Fruit fly (Drosophila melanogaster) whole organism, prepupa: ENCODE measurements around the gene trus.

Experiments
- Blimp-1 ChIP-seq: fragments of 200-800 bp; sonication (Bioruptor generic); optimal IDR thresholded peaks from 3 replicates; lab custom pipeline; 2017; ENCODE audit warnings: missing biosample characterization, missing genetic modification characterization, mild to moderate bottlenecking, moderate library complexity, missing genetic modification reagents
- CG10631 ChIP-seq: fragments of 200-800 bp; sonication (Bioruptor generic); optimal IDR thresholded peaks from 2 replicates; lab custom pipeline; 2016; ENCODE audit warnings: missing biosample characterization, missing genetic modification characterization
- CG10669 ChIP-seq: fragments of 200-800 bp; sonication (Bioruptor generic); optimal IDR thresholded peaks from 3 replicates; lab custom pipeline; 2018; ENCODE audit warnings: missing biosample characterization, mild to moderate bottlenecking, missing genetic modification characterization, moderate library complexity
- CG11294 ChIP-seq: fragments of 200-800 bp; sonication (Bioruptor generic); IDR thresholded peaks from 2 replicates; pipeline ENCODE4 v1.3.6; 2022; ENCODE audit warnings: missing biosample characterization, missing genetic modification characterization
- CG11762 ChIP-seq: fragments of 200-800 bp; sonication (Bioruptor generic); optimal IDR thresholded peaks from 3 replicates; lab custom pipeline; 2016; ENCODE audit warnings: missing biosample characterization, missing genetic modification characterization; ENCODE audit not compliant: insufficient read depth
- CG11902 ChIP-seq: fragments of 200-800 bp; sonication (Bioruptor generic); optimal IDR thresholded peaks from 3 replicates; lab custom pipeline; 2016; ENCODE audit warnings: missing biosample characterization, missing genetic modification characterization
- CG15336 ChIP-seq: fragments of 200-800 bp; sonication (Bioruptor generic); IDR thresholded peaks from 2 replicates; pipeline ENCODE4 v1.3.6; 2022; ENCODE audit warnings: missing biosample characterization, missing genetic modification characterization
- CG1621 ChIP-seq: fragments of 200-800 bp; sonication (Bioruptor generic); optimal IDR thresholded peaks from 3 replicates; lab custom pipeline; 2018; ENCODE audit warnings: missing biosample characterization, mild to moderate bottlenecking, missing genetic modification characterization
- CG3032 ChIP-seq: fragments of 200-800 bp; optimal IDR thresholded peaks from 2 replicates; lab custom pipeline; 2019; ENCODE audit warnings: missing biosample characterization, mild to moderate bottlenecking, missing genetic modification characterization, moderate library complexity
- CG32006 ChIP-seq: fragments of 200-800 bp; sonication (Bioruptor generic); optimal IDR thresholded peaks from 3 replicates; lab custom pipeline; 2017; ENCODE audit warnings: missing biosample characterization, mild to moderate bottlenecking, missing genetic modification characterization
- CG34406 ChIP-seq: fragments of 200-800 bp; sonication (Bioruptor generic); optimal IDR thresholded peaks from 3 replicates; lab custom pipeline; 2016; ENCODE audit warnings: missing biosample characterization, missing genetic modification characterization
- CG3919 ChIP-seq: fragments of 200-800 bp; sonication (Bioruptor generic); optimal IDR thresholded peaks from 3 replicates; lab custom pipeline; 2016; ENCODE audit warnings: missing biosample characterization, missing genetic modification characterization
- CG4318 ChIP-seq: fragments of 200-800 bp; sonication (Bioruptor generic); optimal IDR thresholded peaks from 3 replicates; lab custom pipeline; 2017; ENCODE audit warnings: missing biosample characterization, mild to moderate bottlenecking, missing genetic modification characterization
- CG6163 ChIP-seq: fragments of 200-800 bp; sonication (Bioruptor generic); IDR thresholded peaks from 3 replicates; pipeline ENCODE4 v1.3.6; 2022; ENCODE audit warnings: missing biosample characterization, missing genetic modification characterization
- CG6276 ChIP-seq: fragments of 200-800 bp; sonication (Bioruptor generic); optimal IDR thresholded peaks from 2 replicates; lab custom pipeline; 2017; ENCODE audit warnings: missing biosample characterization, mild to moderate bottlenecking, missing genetic modification characterization
- CG6792 ChIP-seq: fragments of 200-800 bp; sonication (Bioruptor generic); optimal IDR thresholded peaks from 3 replicates; lab custom pipeline; 2016; ENCODE audit warnings: missing biosample characterization, missing genetic modification characterization
- CG6808 ChIP-seq: fragments of 200-800 bp; sonication (Bioruptor generic); optimal IDR thresholded peaks from 3 replicates; lab custom pipeline; 2017; ENCODE audit warnings: missing biosample characterization, missing genetic modification characterization, mild to moderate bottlenecking, moderate library complexity, missing genetic modification reagents
- CG7368 ChIP-seq: fragments of 200-800 bp; sonication (Bioruptor generic); optimal IDR thresholded peaks from 3 replicates; lab custom pipeline; 2016; ENCODE audit warnings: missing biosample characterization, missing genetic modification characterization
- CG8319 ChIP-seq: fragments of 200-800 bp; sonication (Bioruptor generic); optimal IDR thresholded peaks from 3 replicates; lab custom pipeline; 2016; ENCODE audit warnings: missing biosample characterization, missing genetic modification characterization
- CG8632 ChIP-seq: fragments of 200-800 bp; sonication (Bioruptor generic); optimal IDR thresholded peaks from 3 replicates; lab custom pipeline; 2016; ENCODE audit warnings: missing biosample characterization, missing genetic modification characterization
- CG9139 ChIP-seq: fragments of 200-800 bp; sonication (Bioruptor generic); optimal IDR thresholded peaks from 3 replicates; lab custom pipeline; 2017; ENCODE audit warnings: missing biosample characterization, mild to moderate bottlenecking, missing genetic modification characterization
- Eip75B ChIP-seq: fragments of 200-800 bp; sonication (Bioruptor generic); optimal IDR thresholded peaks from 3 replicates; lab custom pipeline; 2016; ENCODE audit warnings: missing biosample characterization, missing genetic modification characterization
- Eip78C ChIP-seq: fragments of 200-800 bp; sonication (Bioruptor generic); peaks from one replicate; lab custom pipeline; 2016; ENCODE audit warnings: missing biosample characterization, missing genetic modification characterization
- Eip93F ChIP-seq: fragments of 200-800 bp; sonication (Bioruptor generic); optimal IDR thresholded peaks from 2 replicates; lab custom pipeline; 2016; ENCODE audit warnings: missing biosample characterization, mild to moderate bottlenecking, missing genetic modification characterization
- Ets21C ChIP-seq: fragments of 200-800 bp; sonication (Bioruptor generic); optimal IDR thresholded peaks from 3 replicates; lab custom pipeline; 2016; ENCODE audit warnings: missing biosample characterization, missing genetic modification characterization
- Ets96B ChIP-seq: fragments of 200-800 bp; optimal IDR thresholded peaks from 2 replicates; lab custom pipeline; 2019; ENCODE audit warnings: missing biosample characterization, mild to moderate bottlenecking, missing genetic modification characterization, moderate library complexity
- Hr39 ChIP-seq: fragments of 200-800 bp; sonication (Bioruptor generic); optimal IDR thresholded peaks from 2 replicates; lab custom pipeline; 2016; ENCODE audit warnings: missing biosample characterization, missing genetic modification characterization
- Hr4 ChIP-seq: fragments of 200-800 bp; sonication (Bioruptor generic); optimal IDR thresholded peaks from 3 replicates; lab custom pipeline; 2016; ENCODE audit warnings: missing biosample characterization, missing genetic modification characterization
- Lpt ChIP-seq: fragments of 200-800 bp; sonication (Bioruptor generic); optimal IDR thresholded peaks from 3 replicates; lab custom pipeline; 2016; ENCODE audit warnings: missing biosample characterization, missing genetic modification characterization
- OdsH ChIP-seq: fragments of 200-800 bp; sonication (Bioruptor generic); optimal IDR thresholded peaks from 3 replicates; lab custom pipeline; 2016; ENCODE audit warnings: missing biosample characterization, missing genetic modification characterization
- Sox14 ChIP-seq: fragments of 200-800 bp; sonication (Bioruptor generic); optimal IDR thresholded peaks from 3 replicates; lab custom pipeline; 2016; ENCODE audit warnings: missing biosample characterization, missing genetic modification characterization
- Sox15 ChIP-seq: fragments of 200-800 bp; sonication (Bioruptor generic); optimal IDR thresholded peaks from 3 replicates; lab custom pipeline; 2016; ENCODE audit warnings: missing biosample characterization, missing genetic modification characterization
- acj6 ChIP-seq: fragments of 200-800 bp; sonication (Bioruptor generic); optimal IDR thresholded peaks from 3 replicates; lab custom pipeline; 2016; ENCODE audit warnings: missing biosample characterization, missing genetic modification characterization
- cyc ChIP-seq: fragments of 200-800 bp; sonication (Bioruptor generic); optimal IDR thresholded peaks from 3 replicates; lab custom pipeline; 2016; ENCODE audit warnings: missing biosample characterization, missing genetic modification characterization
- dac ChIP-seq: fragments of 200-800 bp; sonication (Bioruptor generic); optimal IDR thresholded peaks from 2 replicates; lab custom pipeline; 2017; ENCODE audit warnings: missing biosample characterization, mild to moderate bottlenecking, missing genetic modification characterization
- dsx ChIP-seq: fragments of 200-800 bp; optimal IDR thresholded peaks from 3 replicates; lab custom pipeline; 2019; ENCODE audit warnings: missing biosample characterization, mild to moderate bottlenecking, missing genetic modification characterization, moderate library complexity; ENCODE audit not compliant: poor library complexity, severe bottlenecking
- eg ChIP-seq: fragments of 200-800 bp; sonication (Bioruptor generic); IDR thresholded peaks from 3 replicates; pipeline ENCODE4 v1.3.6; 2022; ENCODE audit warnings: missing biosample characterization, missing genetic modification characterization
- esn ChIP-seq: fragments of 200-800 bp; sonication (Bioruptor generic); optimal IDR thresholded peaks from 2 replicates; lab custom pipeline; 2016; ENCODE audit warnings: missing biosample characterization, mild to moderate bottlenecking, missing genetic modification characterization, moderate library complexity
- fd59A ChIP-seq: fragments of 200-800 bp; sonication (Bioruptor generic); optimal IDR thresholded peaks from 2 replicates; lab custom pipeline; 2017; ENCODE audit warnings: missing biosample characterization, mild to moderate bottlenecking, missing genetic modification characterization, missing genetic modification reagents
- fd85E ChIP-seq: fragments of 200-800 bp; sonication (Bioruptor generic); optimal IDR thresholded peaks from 3 replicates; lab custom pipeline; 2016; ENCODE audit warnings: missing biosample characterization, missing genetic modification characterization
- fkh ChIP-seq: fragments of 200-800 bp; sonication (Bioruptor generic); optimal IDR thresholded peaks from 3 replicates; lab custom pipeline; 2017; ENCODE audit warnings: missing biosample characterization, mild to moderate bottlenecking, missing genetic modification characterization, moderate library complexity
- lz ChIP-seq: fragments of 200-800 bp; sonication (Bioruptor generic); optimal IDR thresholded peaks from 3 replicates; lab custom pipeline; 2016; ENCODE audit warnings: missing biosample characterization, missing genetic modification characterization
- pdm3 ChIP-seq: fragments of 200-800 bp; sonication (Bioruptor generic); optimal IDR thresholded peaks from 3 replicates; lab custom pipeline; 2016; ENCODE audit warnings: missing biosample characterization, missing genetic modification characterization
- salr ChIP-seq, 2 experiments: fragments of 200-800 bp; sonication (Bioruptor generic); optimal IDR thresholded peaks; 3 replicates each; lab custom pipeline; 2016 to 2018; ENCODE audit warnings: missing biosample characterization in 2 of 2, missing genetic modification characterization in 2 of 2, mild to moderate bottlenecking in 1 of 2
- spab ChIP-seq: fragments of 200-800 bp; sonication (Bioruptor generic); optimal IDR thresholded peaks from 2 replicates; lab custom pipeline; 2017; ENCODE audit warnings: missing biosample characterization, mild to moderate bottlenecking, missing genetic modification characterization, missing genetic modification reagents
- ss ChIP-seq, 2 experiments: fragments of 200-800 bp; sonication (Bioruptor generic); optimal IDR thresholded peaks; 2 replicates in 1 of 2; 3 replicates in 1 of 2; lab custom pipeline; 2017 to 2018; ENCODE audit warnings: mild to moderate bottlenecking in 2 of 2, missing biosample characterization in 2 of 2, missing genetic modification characterization in 2 of 2, moderate library complexity in 1 of 2
- svp ChIP-seq: fragments of 200-800 bp; sonication (Bioruptor generic); peaks from one replicate; lab custom pipeline; 2016; ENCODE audit warnings: missing biosample characterization, missing genetic modification characterization
- topi ChIP-seq: fragments of 200-800 bp; sonication (Bioruptor generic); optimal IDR thresholded peaks from 3 replicates; lab custom pipeline; 2016; ENCODE audit warnings: missing biosample characterization, missing genetic modification characterization
- vri ChIP-seq: fragments of 200-800 bp; sonication (Bioruptor generic); optimal IDR thresholded peaks from 3 replicates; lab custom pipeline; 2016; ENCODE audit warnings: missing biosample characterization, mild to moderate bottlenecking, missing genetic modification characterization

Gene trus

DNA sequence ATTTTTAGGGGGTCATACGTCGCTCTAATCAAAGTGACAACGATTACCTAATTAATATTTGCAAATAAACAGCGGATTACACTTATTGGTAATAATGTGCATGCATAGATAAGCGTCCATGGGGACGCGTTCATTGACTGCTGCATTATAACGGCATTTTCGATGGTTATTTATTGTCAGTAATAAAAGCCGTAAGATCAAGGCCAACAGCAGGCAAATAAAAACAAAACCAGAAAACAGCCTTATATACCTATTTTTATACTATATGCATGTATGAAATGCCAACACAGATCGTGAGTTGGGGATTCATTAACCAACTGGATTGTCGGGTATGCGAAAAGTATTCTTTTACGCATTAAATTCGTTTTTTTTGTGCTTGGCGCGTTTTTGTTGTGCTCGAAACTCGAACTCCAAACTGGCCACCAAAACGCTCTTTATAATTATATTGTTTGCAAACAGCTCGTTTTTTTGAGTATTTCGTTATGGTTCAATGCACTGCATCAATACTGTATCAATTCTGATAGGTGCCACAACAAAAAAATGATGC is 5.6 kb upstream of the trus start:
- TF ChIP-seq Eip78C (GFP tag; lab: Kevin White, UChicago) (peak; percentile 37), Eip93F (GFP tag; lab: Kevin White, UChicago) (peak; percentile 47), vri (GFP tag; lab: Kevin White, UChicago) (peak; percentile 81), cyc (GFP tag; lab: Kevin White, UChicago) (no peak), CG11762 (GFP tag; lab: Kevin White, UChicago) (no peak)

DNA sequence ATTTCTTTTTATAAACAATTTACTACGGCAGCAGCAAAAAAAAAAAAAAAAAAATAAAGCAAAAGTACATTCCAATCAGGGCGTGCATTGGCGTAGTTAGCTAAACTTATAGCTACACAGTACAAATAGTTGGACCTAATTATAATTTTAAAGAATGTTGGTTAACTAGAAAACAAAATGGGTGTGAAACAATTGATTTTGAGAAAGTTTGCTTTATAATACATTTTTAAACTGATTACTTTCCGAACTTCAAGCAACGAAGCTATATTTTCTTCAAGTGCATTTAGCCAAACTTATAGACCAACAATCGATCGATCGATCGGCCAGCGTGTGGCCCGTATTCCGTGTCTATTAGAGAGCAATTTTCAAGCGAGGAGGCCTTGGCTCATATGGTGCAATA is 5.0 kb upstream of the trus start:
- TF ChIP-seq CG3919 (GFP tag; lab: Kevin White, UChicago), result peak; percentile 30
- no peak for TF ChIP-seq CG6792 (GFP tag; lab: Kevin White, UChicago)
- no peak for TF ChIP-seq vri (GFP tag; lab: Kevin White, UChicago)
- TF ChIP-seq CG15336 (GFP tag; lab: Robert Waterston, UW), result peak; percentile 71
- TF ChIP-seq topi, result no peak
- no peak for TF ChIP-seq Ets21C (GFP tag; lab: Kevin White, UChicago)
- no peak for TF ChIP-seq fd85E (GFP tag; lab: Kevin White, UChicago)
- TF ChIP-seq Hr39 (GFP tag; lab: Kevin White, UChicago), result no peak
- peak; percentile 29 for TF ChIP-seq CG8632 (GFP tag; lab: Kevin White, UChicago)
- no peak for TF ChIP-seq pdm3 (GFP tag; lab: Kevin White, UChicago)
- TF ChIP-seq Sox15, result no peak
- no peak for TF ChIP-seq CG34406 (GFP tag; lab: Kevin White, UChicago)
- no peak for TF ChIP-seq Sox14 (GFP tag; lab: Kevin White, UChicago)
- TF ChIP-seq eg, result peak; percentile 65; the same call in 1 of the 3 replicates
- TF ChIP-seq salr (GFP tag; optimal IDR thresholded peaks at IDR 0.05; lab: Kevin White, UChicago), result no peak
- TF ChIP-seq CG3032 (tag; lab: Kevin White, UChicago), result peak; percentile 23
- TF ChIP-seq spab (GFP tag; lab: Kevin White, UChicago), result peak; percentile 17
- TF ChIP-seq lz (GFP tag; lab: Kevin White, UChicago), result no peak
- TF ChIP-seq Lpt (GFP tag; lab: Kevin White, UChicago), result no peak
- no peak for TF ChIP-seq CG7368 (GFP tag; lab: Kevin White, UChicago)
- no peak for TF ChIP-seq CG10631 (GFP tag; lab: Kevin White, UChicago)
- no peak for TF ChIP-seq CG1621 (tag; lab: Kevin White, UChicago)
- TF ChIP-seq svp, result peak; percentile 51
- TF ChIP-seq dsx (GFP tag; lab: Kevin White, UChicago), result no peak
- no peak for TF ChIP-seq Hr4 (GFP tag; lab: Kevin White, UChicago)
- TF ChIP-seq Eip75B (GFP tag; lab: Kevin White, UChicago), result no peak
- TF ChIP-seq CG11294, result peak; percentile 50; the same call in 1 of the 2 replicates
- TF ChIP-seq CG6163 (GFP tag; lab: Robert Waterston, UW), result peak; percentile 70
- no peak for TF ChIP-seq cyc (GFP tag; lab: Kevin White, UChicago)
- no peak for TF ChIP-seq CG6808
- peak; percentile 3 for TF ChIP-seq esn (GFP tag; lab: Kevin White, UChicago)
- TF ChIP-seq Eip78C (GFP tag; lab: Kevin White, UChicago), result peak; percentile 76
- no peak for TF ChIP-seq Blimp-1 (GFP tag; lab: Kevin White, UChicago)
- peak; percentile 7 for TF ChIP-seq Ets96B
- TF ChIP-seq ss (GFP tag; optimal IDR thresholded peaks at IDR 0.05; lab: Kevin White, UChicago), result no peak
- no peak for TF ChIP-seq CG6276 (GFP tag; lab: Kevin White, UChicago)
- no peak for TF ChIP-seq fd59A (GFP tag; lab: Kevin White, UChicago)
- peak; percentile 14 for TF ChIP-seq CG8319 (GFP tag; lab: Kevin White, UChicago)
- TF ChIP-seq dac, result no peak
- TF ChIP-seq CG32006 (GFP tag; lab: Kevin White, UChicago), result peak; percentile 58
- TF ChIP-seq CG11902 (GFP tag; lab: Kevin White, UChicago), result peak; percentile 24
- TF ChIP-seq CG4318 (GFP tag; lab: Kevin White, UChicago), result no peak
- no peak for TF ChIP-seq fkh (GFP tag; lab: Kevin White, UChicago)
- TF ChIP-seq OdsH, result peak; percentile 53
- no peak for TF ChIP-seq acj6 (GFP tag; lab: Kevin White, UChicago)
- TF ChIP-seq CG9139 (GFP tag; lab: Kevin White, UChicago), result no peak
- no peak for TF ChIP-seq CG10669 (GFP tag; lab: Kevin White, UChicago)
- TF ChIP-seq CG11762 (GFP tag; lab: Kevin White, UChicago), result peak; percentile 6
